Fruit fly (Drosophila melanogaster): ENCODE results near the gene CG10348.

The CG10348 gene

DNA sequence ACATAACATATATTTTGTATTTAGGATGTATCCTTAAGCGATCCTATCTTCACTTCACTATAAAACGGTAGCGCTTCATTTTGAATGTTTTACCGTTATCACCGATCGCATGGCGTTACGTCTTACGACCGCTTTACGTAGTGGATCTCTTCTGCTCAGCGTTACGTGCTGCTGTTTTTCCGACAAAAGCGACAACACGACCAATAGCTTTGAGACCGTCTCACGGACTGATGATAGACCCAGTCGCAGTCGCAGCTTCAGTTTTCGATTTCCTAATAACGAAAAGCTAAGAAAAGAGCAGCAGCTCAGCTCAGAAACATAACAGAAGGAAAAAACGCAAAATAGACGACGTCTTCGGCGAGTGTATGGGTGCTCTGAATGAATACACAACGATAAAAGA, at the start of gene CG10348:
Gene CG10348, minus strand, starts transcription at position 234 of the 400 bp plus-strand sequence.
- TF ChIP-seq psq (GFP tag; optimal IDR thresholded peaks at IDR 0.05) (no peak), fru (GFP tag; optimal IDR thresholded peaks at IDR 0.05) (no peak), Dfd (GFP tag; optimal IDR thresholded peaks at IDR 0.05) (no peak), usp (GFP tag; optimal IDR thresholded peaks at IDR 0.05) (no peak), h (GFP tag; optimal IDR thresholded peaks at IDR 0.05) (no peak), CrebA (GFP tag; optimal IDR thresholded peaks at IDR 0.05; ENCODE audit: borderline replicate concordance) (no peak), jim (GFP tag; optimal IDR thresholded peaks at IDR 0.05) (no peak), woc (GFP tag; optimal IDR thresholded peaks at IDR 0.05) (no peak), Hnf4 (GFP tag; optimal IDR thresholded peaks at IDR 0.05) (no peak), brk (GFP tag; optimal IDR thresholded peaks at IDR 0.05) (no peak), Hr83 (GFP tag; optimal IDR thresholded peaks at IDR 0.05; ENCODE audit: poor library complexity, severe bottlenecking) (no peak), Rel (GFP tag; optimal IDR thresholded peaks at IDR 0.05) (no peak), Rel (tag; optimal IDR thresholded peaks at IDR 0.05) (no peak), N (GFP tag; optimal IDR thresholded peaks at IDR 0.05) (no peak), Vsx2 (GFP tag; optimal IDR thresholded peaks at IDR 0.05; ENCODE audit: partially characterized antibody) (no peak), OdsH (GFP tag; optimal IDR thresholded peaks at IDR 0.05) (no peak), ey (GFP tag; optimal IDR thresholded peaks at IDR 0.05) (no peak), tai (GFP tag; optimal IDR thresholded peaks at IDR 0.05) (no peak), rgr (GFP tag; optimal IDR thresholded peaks at IDR 0.05) (no peak), sv (GFP tag; optimal IDR thresholded peaks at IDR 0.05) (no peak)

- TF ChIP-seq Jra (GFP tag; optimal IDR thresholded peaks at IDR 0.05) (no peak), br (GFP tag; optimal IDR thresholded peaks at IDR 0.05) (no peak), lola (GFP tag; optimal IDR thresholded peaks at IDR 0.05) (no peak), ey (GFP tag; optimal IDR thresholded peaks at IDR 0.05) (no peak), dmrt93B (GFP tag; optimal IDR thresholded peaks at IDR 0.05) (no peak), jim (GFP tag; optimal IDR thresholded peaks at IDR 0.05) (no peak), Myc (optimal IDR thresholded peaks at IDR 0.05) (no peak), CG32264 (GFP tag; optimal IDR thresholded peaks at IDR 0.05) (no peak), dsf (GFP tag; optimal IDR thresholded peaks at IDR 0.05; ENCODE audit: borderline replicate concordance) (no peak), Dfd (GFP tag; optimal IDR thresholded peaks at IDR 0.05) (no peak), h (GFP tag; optimal IDR thresholded peaks at IDR 0.05) (no peak), Hnf4 (GFP tag; optimal IDR thresholded peaks at IDR 0.05) (no peak), Vsx2 (GFP tag; optimal IDR thresholded peaks at IDR 0.05; ENCODE audit: partially characterized antibody) (no peak), brk (GFP tag; optimal IDR thresholded peaks at IDR 0.05) (no peak), Abd-B (GFP tag; optimal IDR thresholded peaks at IDR 0.05) (no peak)
Measured at dm6 chr2L:18780911-18781545, 48.7 kb upstream of the CG10348 start.

DNA sequence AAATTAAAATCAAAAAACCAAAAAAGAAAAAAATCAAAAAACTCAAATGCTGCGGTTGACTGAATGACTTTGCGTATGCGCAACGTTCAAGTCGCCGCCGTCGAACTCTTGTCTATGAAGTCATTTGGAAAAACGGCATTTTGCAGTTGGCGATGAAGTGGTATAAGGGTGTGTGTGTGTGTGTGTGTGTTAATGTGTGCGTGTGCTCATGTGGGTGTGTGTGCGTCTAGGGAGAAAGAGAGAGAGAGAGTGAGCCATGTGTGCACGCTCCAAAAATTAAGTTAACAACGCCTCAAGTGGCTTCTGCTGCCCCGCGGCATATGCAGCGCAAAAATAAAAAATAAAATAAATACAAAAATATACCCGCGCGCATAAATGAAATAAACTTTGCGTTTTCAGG, 45.1 kb upstream of the CG10348 start:
- TF ChIP-seq Dfd (GFP tag; optimal IDR thresholded peaks at IDR 0.05) (peak; percentile 70), brk (GFP tag; optimal IDR thresholded peaks at IDR 0.05) (no peak)

DNA sequence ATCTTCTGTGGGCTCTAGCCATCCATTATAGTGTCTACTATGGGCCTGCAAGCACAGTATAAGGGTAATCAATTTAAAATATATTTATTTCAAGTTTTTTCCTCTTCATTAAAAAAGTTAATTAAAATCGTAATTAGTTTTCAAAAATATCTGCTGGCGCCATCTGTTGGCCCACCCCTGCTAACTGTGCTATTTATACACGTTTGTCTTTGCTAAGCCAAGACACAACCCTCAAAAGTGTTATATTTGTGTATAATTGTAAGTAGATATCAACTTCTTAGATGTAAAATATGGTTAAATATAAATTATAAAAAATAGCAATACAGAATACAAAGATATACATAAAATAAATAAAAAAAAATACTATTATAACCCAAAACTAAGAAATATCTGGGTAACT, 44.2 kb upstream of the CG10348 start:
- TF ChIP-seq fru (GFP tag; optimal IDR thresholded peaks at IDR 0.05) (peak; percentile 72), Myc (optimal IDR thresholded peaks at IDR 0.05) (peak; percentile 72), Hnf4 (GFP tag; optimal IDR thresholded peaks at IDR 0.05) (no peak), brk (GFP tag; optimal IDR thresholded peaks at IDR 0.05) (no peak)

dm6 chr2L:18775274-18775673, 43.0 kb upstream of the CG10348 start:
- TF ChIP-seq foxo (GFP tag; optimal IDR thresholded peaks at IDR 0.05) (no peak), psq (GFP tag; optimal IDR thresholded peaks at IDR 0.05) (no peak), brk (GFP tag; optimal IDR thresholded peaks at IDR 0.05) (no peak), dl (GFP tag; optimal IDR thresholded peaks at IDR 0.05; ENCODE audit: insufficient read depth in 1 of 2, partially characterized antibody in 2 of 2) (no peak), Mio (GFP tag; optimal IDR thresholded peaks at IDR 0.05) (no peak), CG9705 (GFP tag; optimal IDR thresholded peaks at IDR 0.05) (no peak), Hr83 (GFP tag; optimal IDR thresholded peaks at IDR 0.05; ENCODE audit: poor library complexity, severe bottlenecking) (no peak), jim (GFP tag; optimal IDR thresholded peaks at IDR 0.05) (no peak), woc (GFP tag; optimal IDR thresholded peaks at IDR 0.05) (no peak), usp (GFP tag; optimal IDR thresholded peaks at IDR 0.05) (no peak), Jra (GFP tag; optimal IDR thresholded peaks at IDR 0.05) (no peak), fru (GFP tag; optimal IDR thresholded peaks at IDR 0.05) (no peak), ey (GFP tag; optimal IDR thresholded peaks at IDR 0.05) (no peak), br (GFP tag; optimal IDR thresholded peaks at IDR 0.05) (no peak), CG32264 (GFP tag; optimal IDR thresholded peaks at IDR 0.05) (no peak)
